Worm (Caenorhabditis elegans) whole organism, L4 larva: ENCODE results near the gene srx-54.

Experiments used
- Y75B8A.6 ChIP-seq: fragments of 200-800 bp; sonication (Bioruptor generic); IDR thresholded peaks from 2 replicates; pipeline ENCODE4 v1.3.6; 2022; ENCODE audit warnings: missing genetic modification reagents, missing genetic modification characterization, missing compliant biosample characterization
- ceh-44 ChIP-seq: fragments of 200-800 bp; sonication (Bioruptor generic); IDR thresholded peaks from 2 replicates; pipeline ENCODE4 v1.3.6; 2022; ENCODE audit warnings: missing genetic modification reagents, missing genetic modification characterization, missing compliant biosample characterization
- cey-2 ChIP-seq: sonication (generic microtip); optimal IDR thresholded peaks from 3 replicates; lab custom pipeline; 2017; ENCODE audit warnings: missing genetic modification characterization, mild to moderate bottlenecking, missing compliant biosample characterization, antibody characterized with exemption, borderline replicate concordance; ENCODE audit not compliant: insufficient read depth
- daf-16 ChIP-seq, 3 experiments: sonication (generic microtip); optimal IDR thresholded peaks; 2 replicates each; lab custom pipeline; 2016 to 2017; ENCODE audit warnings: missing genetic modification characterization in 3 of 3, missing genetic modification reagents in 3 of 3, mild to moderate bottlenecking in 2 of 3, missing compliant biosample characterization in 2 of 3, missing biosample characterization in 1 of 3, moderate library complexity in 1 of 3
- dmd-6 ChIP-seq: fragments of 200-800 bp; sonication (Bioruptor generic); IDR thresholded peaks from 2 replicates; pipeline ENCODE4 v1.3.6; 2022; ENCODE audit warnings: missing genetic modification reagents, missing genetic modification characterization, missing compliant biosample characterization
- dmd-8 ChIP-seq: fragments of 200-800 bp; sonication (Bioruptor generic); IDR thresholded peaks from 2 replicates; pipeline ENCODE4 v1.3.6; 2022; ENCODE audit warnings: missing genetic modification characterization, missing compliant biosample characterization
- dve-1 ChIP-seq: sonication (generic microtip); optimal IDR thresholded peaks from 2 replicates; lab custom pipeline; 2017; ENCODE audit warnings: antibody characterized with exemption, mild to moderate bottlenecking, missing genetic modification characterization, missing compliant biosample characterization; ENCODE audit not compliant: insufficient read depth
- egl-43 ChIP-seq: fragments of 200-800 bp; sonication (Bioruptor generic); IDR thresholded peaks from 2 replicates; pipeline ENCODE4 v1.3.6; 2022; ENCODE audit warnings: missing genetic modification reagents, missing genetic modification characterization, missing compliant biosample characterization
- lim-7 ChIP-seq: fragments of 200-800 bp; sonication (Bioruptor generic); IDR thresholded peaks from 2 replicates; pipeline ENCODE4 v1.3.6; 2022; ENCODE audit warnings: missing genetic modification characterization, missing compliant biosample characterization
- lin-1 ChIP-seq: fragments of 200-800 bp; sonication (Bioruptor generic); IDR thresholded peaks from 2 replicates; pipeline ENCODE4 v1.3.6; 2022; ENCODE audit warnings: missing genetic modification reagents, missing genetic modification characterization, missing compliant biosample characterization
- lin-29 ChIP-seq: fragments of 200-800 bp; sonication (Bioruptor generic); IDR thresholded peaks from 2 replicates; pipeline ENCODE4 v1.3.6; 2022; ENCODE audit warnings: missing genetic modification reagents, missing genetic modification characterization, missing compliant biosample characterization
- mxl-3 ChIP-seq: fragments of 200-800 bp; sonication (Bioruptor generic); optimal IDR thresholded peaks from 2 replicates; lab custom pipeline; 2018; ENCODE audit warnings: mild to moderate bottlenecking, missing genetic modification characterization, missing compliant biosample characterization
- nhr-28 ChIP-seq: fragments of 150-350 bp; optimal IDR thresholded peaks from 2 replicates; lab custom pipeline; 2014; ENCODE audit warnings: missing biosample characterization, missing genetic modification characterization
- nhr-42 ChIP-seq: fragments of 200-800 bp; sonication (Bioruptor generic); IDR thresholded peaks from 2 replicates; pipeline ENCODE4 v1.3.6; 2022; ENCODE audit warnings: missing genetic modification characterization, missing compliant biosample characterization
- nhr-6 ChIP-seq: fragments of 150-350 bp; optimal IDR thresholded peaks from 2 replicates; lab custom pipeline; 2014; ENCODE audit warnings: missing biosample characterization, missing genetic modification characterization
- php-3 ChIP-seq: fragments of 200-800 bp; sonication (Bioruptor generic); IDR thresholded peaks from 2 replicates; pipeline ENCODE4 v1.3.6; 2022; ENCODE audit warnings: missing genetic modification reagents, missing genetic modification characterization, missing compliant biosample characterization
- pqm-1 ChIP-seq: sonication (generic microtip); optimal IDR thresholded peaks from 2 replicates; lab custom pipeline; 2017; ENCODE audit warnings: missing biosample characterization, missing genetic modification characterization
- set-16 ChIP-seq: fragments of 200-800 bp; sonication (Bioruptor generic); IDR thresholded peaks from 2 replicates; pipeline ENCODE4 v1.3.6; 2022; ENCODE audit warnings: missing genetic modification reagents, missing genetic modification characterization, missing compliant biosample characterization
- skn-1 ChIP-seq: fragments of 150-350 bp; optimal IDR thresholded peaks from 2 replicates; lab custom pipeline; 2014; ENCODE audit warnings: missing biosample characterization, missing genetic modification characterization
- unc-130 ChIP-seq: sonication (generic microtip); optimal IDR thresholded peaks from 2 replicates; lab custom pipeline; 2016; ENCODE audit warnings: missing genetic modification reagents, missing genetic modification characterization, missing compliant biosample characterization
- unc-39 ChIP-seq: sonication (generic microtip); optimal IDR thresholded peaks from 2 replicates; lab custom pipeline; 2017; ENCODE audit warnings: missing biosample characterization, missing genetic modification characterization

The srx-54 gene

ce11 chrV:17022100-17022499, 47.1 kb downstream of the srx-54 start:
- 0 out of 2 replicates have a peak, but pooled peaks have one; percentile 34 for TF ChIP-seq egl-43 (GFP tag; lab: Robert Waterston, UW)
- TF ChIP-seq set-16 (GFP tag; lab: Robert Waterston, UW), result peak; percentile 92
- peak; percentile 36; the same call in 1 of the 2 replicates for TF ChIP-seq nhr-42 (GFP tag; lab: Robert Waterston, UW)
- TF ChIP-seq, all 104 proteins: peak for 3; not testable (repeated sequence) for 101

- TF ChIP-seq dmd-6, result peak; percentile 52
- peak; percentile 64 for TF ChIP-seq nhr-28 (tag; lab: Kevin White, UChicago)
- TF ChIP-seq lin-29 (GFP tag; lab: Robert Waterston, UW), result no peak
- TF ChIP-seq php-3 (GFP tag; lab: Robert Waterston, UW), result peak; percentile 67; the same call in 1 of the 2 replicates
- TF ChIP-seq, all 104 proteins: peak for 3
These were observed 47.7 kb downstream of the srx-54 start, which contains the start of the genes F49H6.8 and F49H6.5 for ce11 chrV:17022613-17023322. Gene F49H6.8, minus strand, starts transcription at chrV:17022663. Gene F49H6.5, plus strand, starts transcription at chrV:17023241.

ce11 chrV:17026289-17026688, 51.3 kb downstream of the srx-54 start, which contains the start of gene F49H6.15:
Gene F49H6.15, minus strand, starts transcription at chrV:17026389.
- TF ChIP-seq Y75B8A.6 (no peak), lim-7 (GFP tag; lab: Robert Waterston, UW) (no peak), ceh-44 (GFP tag; lab: Robert Waterston, UW) (no peak), unc-130 (no peak), dmd-8 (no peak), cey-2 (tag; lab: Kevin White, UChicago) (no peak), pqm-1 (no peak), skn-1 (no peak), mxl-3 (GFP tag; lab: Kevin White, UChicago) (no peak), lin-1 (no peak), unc-39 (tag; lab: Kevin White, UChicago) (no peak), dve-1 (no peak), daf-16 (GFP tag; optimal IDR thresholded peaks at IDR 0.05; lab: Kevin White, UChicago) (no peak), daf-16 (tag; optimal IDR thresholded peaks at IDR 0.05; lab: Kevin White, UChicago) (no peak), nhr-6 (tag; lab: Kevin White, UChicago) (no peak)
